Worm (Caenorhabditis elegans): Measurements from ENCODE around the gene C50B6.3.

ce11 chrV:13288881-13289280, 24.5 kb upstream of the C50B6.3 start:
- TF ChIP-seq ama-1 (optimal IDR thresholded peaks at IDR 0.05): no peak
- no peak for TF ChIP-seq ama-1 (GFP tag; optimal IDR thresholded peaks at IDR 0.05)
- no peak for TF ChIP-seq aptf-2 (GFP tag; conservative IDR thresholded peaks at IDR 0.05)
- no peak for TF ChIP-seq K12H6.12 (tag; optimal IDR thresholded peaks at IDR 0.05)
- no peak for TF ChIP-seq attf-6 (GFP tag; IDR thresholded peaks at IDR 0.05)
- no peak for TF ChIP-seq atf-7 (tag; optimal IDR thresholded peaks at IDR 0.05)
- no peak for TF ChIP-seq him-1 (tag; optimal IDR thresholded peaks at IDR 0.05)
- no peak for TF ChIP-seq snpc-4 (GFP tag; optimal IDR thresholded peaks at IDR 0.05)
- TF ChIP-seq snpc-4 (tag; optimal IDR thresholded peaks at IDR 0.05): no peak
- TF ChIP-seq ceh-58 (GFP tag; IDR thresholded peaks at IDR 0.05): no peak
- TF ChIP-seq tbp1 (GFP tag; optimal IDR thresholded peaks at IDR 0.05): no peak
- TF ChIP-seq bed-1 (GFP tag; IDR thresholded peaks at IDR 0.05): no peak
- no peak for TF ChIP-seq attf-5 (GFP tag; optimal IDR thresholded peaks at IDR 0.05)
